Worm (Caenorhabditis elegans): Measurements from ENCODE around the gene prdx-2.

ce11 chrII:5337495-5337840, 40.5 kb upstream of the prdx-2 start:
- TF ChIP-seq rnt-1 (tag; optimal IDR thresholded peaks at IDR 0.05) = no peak
- TF ChIP-seq ceh-18 (tag; optimal IDR thresholded peaks at IDR 0.05) = no peak
- TF ChIP-seq hlh-13 (GFP tag; optimal IDR thresholded peaks at IDR 0.05) = no peak
- no peak for TF ChIP-seq hlh-30 (tag; optimal IDR thresholded peaks at IDR 0.05; ENCODE audit: insufficient read depth)
- no peak for TF ChIP-seq ceh-30 (tag; optimal IDR thresholded peaks at IDR 0.05)
- TF ChIP-seq nhr-11 (tag; optimal IDR thresholded peaks at IDR 0.05) = no peak
- no peak for TF ChIP-seq hlh-6 (tag; optimal IDR thresholded peaks at IDR 0.05)
- TF ChIP-seq elt-2 (tag; optimal IDR thresholded peaks at IDR 0.05) = no peak
- no peak for TF ChIP-seq fkh-10 (GFP tag; optimal IDR thresholded peaks at IDR 0.05)
- TF ChIP-seq unc-86 (tag; optimal IDR thresholded peaks at IDR 0.05) = no peak
- no peak for TF ChIP-seq che-1 (tag; optimal IDR thresholded peaks at IDR 0.05)
- TF ChIP-seq unc-42 (tag; optimal IDR thresholded peaks at IDR 0.05) = no peak
- TF ChIP-seq K02D7.2 (tag; optimal IDR thresholded peaks at IDR 0.05) = no peak
- TF ChIP-seq zip-5 (tag; optimal IDR thresholded peaks at IDR 0.05) = no peak

Measured in whole organism, late embryonic.